Worm (Caenorhabditis elegans): ENCODE data around the gene him-4.

DNA sequence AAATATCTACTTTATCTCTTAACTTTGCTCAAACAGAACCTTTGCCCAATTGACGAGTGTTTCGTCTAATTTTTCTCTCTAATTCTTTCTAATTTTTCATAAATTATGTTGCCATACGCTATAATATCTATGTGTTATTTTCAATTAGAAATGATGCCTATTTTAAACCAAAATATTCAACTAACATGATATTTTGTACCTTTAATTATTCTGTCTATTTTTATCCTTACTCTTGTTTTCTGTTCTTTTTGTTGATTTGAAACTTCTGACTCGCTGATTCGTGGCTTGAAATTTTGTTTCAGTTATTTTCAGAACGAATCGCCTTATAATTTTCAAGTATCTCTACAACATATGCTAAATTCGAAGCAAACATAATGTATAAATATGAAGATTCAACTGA, 7.9 kb upstream of the him-4 start, which contains the start of gene F15G9.6:
- no peak for TF ChIP-seq mml-1 (tag; optimal IDR thresholded peaks at IDR 0.05)
- no peak for TF ChIP-seq nhr-76 (tag; optimal IDR thresholded peaks at IDR 0.05)
- TF ChIP-seq lin-39 (tag; optimal IDR thresholded peaks at IDR 0.05) = no peak
- no peak for TF ChIP-seq ceh-82 (tag; optimal IDR thresholded peaks at IDR 0.05)
- no peak for TF ChIP-seq pqm-1 (tag; optimal IDR thresholded peaks at IDR 0.05)
- TF ChIP-seq jun-1 (tag; optimal IDR thresholded peaks at IDR 0.05) = no peak

Measured in whole organism, L3 larva.